Fruit fly (Drosophila melanogaster) whole organism, embryonic: ENCODE measurements around the gene Adsl.

Source experiments
- CG10462 ChIP-seq: fragments of 200-800 bp; sonication (Bioruptor generic); optimal IDR thresholded peaks from 2 replicates; lab custom pipeline; 2016; ENCODE audit warnings: missing biosample characterization, missing genetic modification characterization
- CG12155 ChIP-seq: fragments of 200-800 bp; sonication (Bioruptor generic); optimal IDR thresholded peaks from 3 replicates; lab custom pipeline; 2016; ENCODE audit warnings: missing biosample characterization, missing genetic modification characterization
- CG12299 ChIP-seq: fragments of 200-800 bp; sonication (Bioruptor generic); optimal IDR thresholded peaks from 2 replicates; lab custom pipeline; 2018; ENCODE audit warnings: missing biosample characterization, mild to moderate bottlenecking, missing genetic modification characterization
- CG13775 ChIP-seq: fragments of 200-800 bp; sonication (Bioruptor generic); optimal IDR thresholded peaks from 3 replicates; lab custom pipeline; 2017; ENCODE audit warnings: missing biosample characterization, mild to moderate bottlenecking, missing genetic modification characterization
- CG14667 ChIP-seq: fragments of 200-800 bp; sonication (Bioruptor generic); IDR thresholded peaks from 2 replicates; pipeline ENCODE4 v1.3.6; 2022; ENCODE audit warnings: missing biosample characterization, missing genetic modification characterization
- CG14710 ChIP-seq: fragments of 200-800 bp; sonication (Bioruptor generic); optimal IDR thresholded peaks from 3 replicates; lab custom pipeline; 2019; ENCODE audit warnings: missing biosample characterization, mild to moderate bottlenecking, missing genetic modification characterization, moderate library complexity
- CG14860 ChIP-seq: fragments of 200-800 bp; sonication (Bioruptor generic); IDR thresholded peaks from 3 replicates; pipeline ENCODE4 v1.3.6; 2022; ENCODE audit warnings: missing biosample characterization, missing genetic modification characterization; ENCODE audit not compliant: partially characterized antibody
- CG16813 ChIP-seq: fragments of 200-800 bp; sonication (Bioruptor generic); IDR thresholded peaks from 3 replicates; pipeline ENCODE4 v1.3.6; 2022; ENCODE audit warnings: missing biosample characterization, missing genetic modification characterization; ENCODE audit not compliant: partially characterized antibody
- CG17186 ChIP-seq: fragments of 200-800 bp; sonication (Bioruptor generic); optimal IDR thresholded peaks from 3 replicates; lab custom pipeline; 2017; ENCODE audit warnings: missing biosample characterization, missing genetic modification reagents, missing genetic modification characterization
- CG31441 ChIP-seq: fragments of 200-800 bp; sonication (Bioruptor generic); IDR thresholded peaks from 2 replicates; pipeline ENCODE4 v1.3.6; 2022; ENCODE audit warnings: missing biosample characterization, missing genetic modification characterization
- CG34376 ChIP-seq: fragments of 200-800 bp; sonication (Bioruptor generic); optimal IDR thresholded peaks from 2 replicates; lab custom pipeline; 2018; ENCODE audit warnings: missing biosample characterization, mild to moderate bottlenecking, missing genetic modification characterization
- CG43689 ChIP-seq: fragments of 200-800 bp; sonication (Bioruptor generic); IDR thresholded peaks from 2 replicates; pipeline ENCODE4 v1.3.6; 2022; ENCODE audit warnings: missing biosample characterization, missing genetic modification characterization
- CG4820 ChIP-seq: fragments of 200-800 bp; sonication (Bioruptor generic); optimal IDR thresholded peaks from 3 replicates; lab custom pipeline; 2016; ENCODE audit warnings: missing biosample characterization, missing genetic modification characterization
- CG6765 ChIP-seq: fragments of 200-800 bp; sonication (Bioruptor generic); optimal IDR thresholded peaks from 3 replicates; lab custom pipeline; 2017; ENCODE audit warnings: missing biosample characterization, mild to moderate bottlenecking, missing genetic modification characterization
- CG7839 ChIP-seq: fragments of 200-800 bp; sonication (Bioruptor generic); optimal IDR thresholded peaks from 3 replicates; lab custom pipeline; 2018; ENCODE audit warnings: missing biosample characterization, mild to moderate bottlenecking, missing genetic modification characterization, moderate library complexity
- CG8944 ChIP-seq: fragments of 200-800 bp; sonication (Bioruptor generic); optimal IDR thresholded peaks from 3 replicates; lab custom pipeline; 2016; ENCODE audit warnings: missing biosample characterization, missing genetic modification characterization
- CkIIα-i1 ChIP-seq: fragments of 200-800 bp; sonication (Bioruptor generic); IDR thresholded peaks from 2 replicates; pipeline ENCODE4 v1.3.6; 2022; ENCODE audit warnings: missing biosample characterization, missing genetic modification characterization
- Fer2 ChIP-seq: fragments of 200-800 bp; sonication (Bioruptor generic); optimal IDR thresholded peaks from 2 replicates; lab custom pipeline; 2018; ENCODE audit warnings: missing biosample characterization, mild to moderate bottlenecking, missing genetic modification characterization, moderate library complexity
- GATAe ChIP-seq: fragments of 200-800 bp; sonication (Bioruptor generic); conservative IDR thresholded peaks from 2 replicates; pipeline ENCODE4 v1.3.6; 2022; ENCODE audit warnings: missing biosample characterization, missing genetic modification characterization
- HLH3B ChIP-seq: fragments of 200-800 bp; sonication (Bioruptor generic); IDR thresholded peaks from 2 replicates; pipeline ENCODE4 v1.3.6; 2022; ENCODE audit warnings: missing biosample characterization, missing genetic modification characterization
- Hmr ChIP-seq: fragments of 200-800 bp; sonication (Bioruptor generic); optimal IDR thresholded peaks from 3 replicates; lab custom pipeline; 2017; ENCODE audit warnings: mild to moderate bottlenecking, missing biosample characterization, missing genetic modification reagents, missing genetic modification characterization
- Myb ChIP-seq: fragments of 200-800 bp; sonication (Bioruptor generic); optimal IDR thresholded peaks from 2 replicates; lab custom pipeline; 2016; ENCODE audit warnings: missing biosample characterization, missing genetic modification characterization
- NK7.1 ChIP-seq: fragments of 200-800 bp; sonication (Bioruptor generic); optimal IDR thresholded peaks from 3 replicates; lab custom pipeline; 2016; ENCODE audit warnings: missing biosample characterization, missing genetic modification characterization
- Opbp ChIP-seq: fragments of 200-800 bp; sonication (Bioruptor generic); IDR thresholded peaks from 3 replicates; pipeline ENCODE4 v1.3.6; 2022; ENCODE audit warnings: missing biosample characterization, missing genetic modification characterization; ENCODE audit not compliant: partially characterized antibody
- Ptx1 ChIP-seq: fragments of 200-800 bp; sonication (Bioruptor generic); IDR thresholded peaks from 2 replicates; pipeline ENCODE4 v1.3.6; 2022; ENCODE audit warnings: missing biosample characterization, missing genetic modification characterization
- Trl ChIP-seq, 3 experiments: fragments of >200 bp in 2 of 3; fragments of 200-800 bp in 1 of 3; sonication (Bioruptor generic) in 1 of 3; optimal IDR thresholded peaks; 2 replicates in 1 of 3; 3 replicates in 2 of 3; lab custom pipeline; 2016 to 2017; ENCODE audit warnings: missing biosample characterization in 1 of 3, missing genetic modification characterization in 1 of 3
- YL-1 ChIP-seq: fragments of 200-800 bp; sonication (Bioruptor generic); optimal IDR thresholded peaks from 3 replicates; lab custom pipeline; 2017; ENCODE audit warnings: missing biosample characterization, mild to moderate bottlenecking, missing genetic modification characterization
- ap ChIP-seq: fragments of 200-800 bp; sonication (Bioruptor generic); IDR thresholded peaks from 2 replicates; pipeline ENCODE4 v1.3.6; 2022; ENCODE audit warnings: missing biosample characterization, missing genetic modification characterization
- bbx ChIP-seq: fragments of 200-800 bp; sonication (Bioruptor generic); IDR thresholded peaks from 2 replicates; pipeline ENCODE4 v1.3.6; 2022; ENCODE audit warnings: missing biosample characterization, missing genetic modification characterization; ENCODE audit not compliant: partially characterized antibody
- cg ChIP-seq: fragments of 200-800 bp; sonication (Bioruptor generic); optimal IDR thresholded peaks from 3 replicates; lab custom pipeline; 2019; ENCODE audit warnings: missing biosample characterization, mild to moderate bottlenecking, missing genetic modification characterization, moderate library complexity
- chm ChIP-seq: fragments of 200-800 bp; sonication (Bioruptor generic); IDR thresholded peaks from 2 replicates; pipeline ENCODE4 v1.3.6; 2022; ENCODE audit warnings: missing biosample characterization, missing genetic modification characterization
- dmrt11E ChIP-seq: fragments of 200-800 bp; sonication (Bioruptor generic); optimal IDR thresholded peaks from 3 replicates; lab custom pipeline; 2018; ENCODE audit warnings: missing biosample characterization, mild to moderate bottlenecking, missing genetic modification characterization, moderate library complexity
- dysf ChIP-seq: fragments of 200-800 bp; sonication (Bioruptor generic); IDR thresholded peaks from 3 replicates; pipeline ENCODE4 v1.3.6; 2022; ENCODE audit warnings: missing biosample characterization, missing genetic modification characterization
- fd64A ChIP-seq: fragments of 200-800 bp; sonication (Bioruptor generic); optimal IDR thresholded peaks from 3 replicates; lab custom pipeline; 2018; ENCODE audit warnings: missing biosample characterization, mild to moderate bottlenecking, missing genetic modification characterization
- kay ChIP-seq: fragments of 200-800 bp; sonication (Bioruptor generic); optimal IDR thresholded peaks from 2 replicates; lab custom pipeline; 2016; ENCODE audit warnings: missing biosample characterization, missing genetic modification characterization
- lmd ChIP-seq: fragments of 200-800 bp; sonication (Bioruptor generic); IDR thresholded peaks from 2 replicates; pipeline ENCODE4 v1.3.6; 2022; ENCODE audit warnings: missing biosample characterization, missing genetic modification characterization
- mld ChIP-seq: fragments of 200-800 bp; sonication (Bioruptor generic); IDR thresholded peaks from 3 replicates; pipeline ENCODE4 v1.3.6; 2022; ENCODE audit warnings: missing biosample characterization, missing genetic modification characterization; ENCODE audit not compliant: partially characterized antibody
- pan ChIP-seq, 4 experiments: fragments of >200 bp in 3 of 4; fragments of 200-800 bp in 1 of 4; sonication (Bioruptor generic) in 1 of 4; optimal IDR thresholded peaks in 3 of 4; IDR thresholded peaks in 1 of 4; 2 replicates each; pipeline versions ENCODE4 v1.3.6 to Lab custom; 2017 to 2022; ENCODE audit warnings: missing biosample characterization in 2 of 4, missing genetic modification characterization in 2 of 4, mixed read lengths in 1 of 4
- pho ChIP-seq: fragments of 200-800 bp; sonication (Bioruptor generic); optimal IDR thresholded peaks from 2 replicates; lab custom pipeline; 2016; ENCODE audit warnings: missing biosample characterization, missing genetic modification characterization
- pnt ChIP-seq: fragments of 200-800 bp; sonication (Bioruptor generic); optimal IDR thresholded peaks from 3 replicates; lab custom pipeline; 2016; ENCODE audit warnings: missing biosample characterization, missing genetic modification characterization
- psq ChIP-seq: fragments of 200-800 bp; sonication (Bioruptor generic); optimal IDR thresholded peaks from 2 replicates; lab custom pipeline; 2017; ENCODE audit warnings: missing biosample characterization, missing genetic modification characterization
- repo ChIP-seq: fragments of 200-800 bp; sonication (Bioruptor generic); optimal IDR thresholded peaks from 2 replicates; lab custom pipeline; 2016; ENCODE audit warnings: missing biosample characterization, missing genetic modification characterization
- row ChIP-seq: fragments of 200-800 bp; sonication (Bioruptor generic); IDR thresholded peaks from 3 replicates; pipeline ENCODE4 v1.3.6; 2022; ENCODE audit warnings: missing biosample characterization, missing genetic modification characterization
- sisA ChIP-seq: fragments of 200-800 bp; sonication (Bioruptor generic); IDR thresholded peaks from 2 replicates; pipeline ENCODE4 v1.3.6; 2022; ENCODE audit warnings: missing biosample characterization, missing genetic modification characterization
- sna ChIP-seq: fragments of 200-800 bp; sonication (Bioruptor generic); IDR thresholded peaks from 2 replicates; pipeline ENCODE4 v1.3.6; 2022; ENCODE audit warnings: missing biosample characterization, missing genetic modification characterization; ENCODE audit not compliant: partially characterized antibody
- sqz ChIP-seq: fragments of 200-800 bp; sonication (Bioruptor generic); optimal IDR thresholded peaks from 3 replicates; lab custom pipeline; 2018; ENCODE audit warnings: missing biosample characterization, mild to moderate bottlenecking, missing genetic modification characterization
- tap ChIP-seq: fragments of 200-800 bp; optimal IDR thresholded peaks from 3 replicates; lab custom pipeline; 2019; ENCODE audit warnings: missing biosample characterization, mild to moderate bottlenecking, missing genetic modification characterization, moderate library complexity
- tgo ChIP-seq: fragments of 200-800 bp; sonication (Bioruptor generic); IDR thresholded peaks from 3 replicates; pipeline ENCODE4 v1.3.6; 2022; ENCODE audit warnings: missing biosample characterization, missing genetic modification characterization
- tna ChIP-seq: fragments of 200-800 bp; sonication (Bioruptor generic); IDR thresholded peaks from 2 replicates; pipeline ENCODE4 v1.3.6; 2022; ENCODE audit warnings: missing biosample characterization, missing genetic modification characterization; ENCODE audit not compliant: partially characterized antibody
- trh ChIP-seq: fragments of 200-800 bp; sonication (Bioruptor generic); optimal IDR thresholded peaks from 2 replicates; lab custom pipeline; 2016; ENCODE audit warnings: missing biosample characterization, missing genetic modification characterization
- vvl ChIP-seq: fragments of 200-800 bp; sonication (Bioruptor generic); IDR thresholded peaks from 2 replicates; pipeline ENCODE4 v1.3.6; 2022; ENCODE audit warnings: missing biosample characterization, missing genetic modification characterization

The Adsl gene

DNA sequence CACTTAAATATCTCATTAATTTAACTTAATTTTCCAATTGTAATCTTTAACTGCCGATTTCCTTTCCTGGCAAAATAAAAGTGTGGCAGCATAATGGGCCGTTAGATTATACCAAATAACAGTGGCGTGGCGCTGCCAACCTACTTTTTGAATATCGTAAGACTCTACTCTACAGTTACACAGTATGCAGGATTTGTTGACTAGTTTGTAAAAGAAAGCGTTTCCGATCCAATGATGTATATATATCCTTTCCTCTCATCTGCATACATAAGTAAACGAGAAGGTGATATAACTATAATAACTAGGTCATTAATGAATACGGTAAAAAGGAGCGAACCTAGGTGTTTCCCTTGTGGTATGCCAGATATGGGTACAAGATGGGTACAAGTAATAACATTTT lies 29.1 kb downstream of the Adsl start, which contains the start of gene EMC2B (continued):
- no peak for TF ChIP-seq CG34376 (GFP tag; lab: Kevin White, UChicago)
- TF ChIP-seq CG17186 (GFP tag; lab: Kevin White, UChicago), result no peak
- TF ChIP-seq CG12299 (tag; lab: Kevin White, UChicago), result no peak
- no peak for TF ChIP-seq CG43689 (GFP tag; lab: Robert Waterston, UW)
- TF ChIP-seq sisA (GFP tag; lab: Robert Waterston, UW), result no peak
- TF ChIP-seq Ptx1 (GFP tag; lab: Robert Waterston, UW), result no peak
- no peak for TF ChIP-seq lmd (GFP tag; lab: Robert Waterston, UW)
- TF ChIP-seq Myb (GFP tag; lab: Kevin White, UChicago), result peak; percentile 77
- no peak for TF ChIP-seq CG14860 (GFP tag; lab: Robert Waterston, UW)
- TF ChIP-seq tna (GFP tag; lab: Robert Waterston, UW), result no peak
- TF ChIP-seq vvl (GFP tag; lab: Robert Waterston, UW), result no peak
- TF ChIP-seq CG6765 (GFP tag; lab: Kevin White, UChicago), result no peak
- no peak for TF ChIP-seq HLH3B (GFP tag; lab: Robert Waterston, UW)
- peak; percentile 64 for TF ChIP-seq pnt
- TF ChIP-seq pan (optimal IDR thresholded peaks at IDR 0.05; lab: Kevin White, UChicago), result no peak
- TF ChIP-seq pan (GFP tag; optimal IDR thresholded peaks at IDR 0.05 in 1 of 2, IDR thresholded peaks at IDR 0.05 in 1 of 2), result no peak
- TF ChIP-seq CG12155 (GFP tag; lab: Kevin White, UChicago), result peak; percentile 39
- no peak for TF ChIP-seq CG4820 (GFP tag; lab: Kevin White, UChicago)
- TF ChIP-seq chm (GFP tag; lab: Robert Waterston, UW), result no peak
- TF ChIP-seq cg (GFP tag; lab: Kevin White, UChicago), result no peak
- no peak for TF ChIP-seq mld (GFP tag; lab: Robert Waterston, UW)
- TF ChIP-seq tap (tag; lab: Kevin White, UChicago), result no peak
- TF ChIP-seq sqz (GFP tag; lab: Kevin White, UChicago), result no peak
- TF ChIP-seq row (GFP tag; lab: Robert Waterston, UW), result no peak
- TF ChIP-seq fd64A (GFP tag; lab: Kevin White, UChicago), result no peak
- TF ChIP-seq psq (GFP tag; lab: Kevin White, UChicago), result no peak
- TF ChIP-seq repo (GFP tag; lab: Kevin White, UChicago), result no peak
- no peak for TF ChIP-seq Trl (optimal IDR thresholded peaks at IDR 0.05; lab: Kevin White, UChicago)
- TF ChIP-seq Trl (GFP tag; optimal IDR thresholded peaks at IDR 0.05; lab: Kevin White, UChicago), result peak; percentile 42
- no peak for TF ChIP-seq Opbp (GFP tag; lab: Robert Waterston, UW)
- TF ChIP-seq dmrt11E (tag; lab: Kevin White, UChicago), result peak; percentile 29
- TF ChIP-seq trh (GFP tag; lab: Kevin White, UChicago), result no peak
- TF ChIP-seq ap, result no peak
- TF ChIP-seq CG16813 (GFP tag; lab: Robert Waterston, UW), result no peak
- TF ChIP-seq sna, result no peak
- no peak for TF ChIP-seq pho (GFP tag; lab: Kevin White, UChicago)
- TF ChIP-seq CG13775 (GFP tag; lab: Kevin White, UChicago), result peak; percentile 37
- no peak for TF ChIP-seq tgo (GFP tag; lab: Robert Waterston, UW)
- peak; percentile 42 for TF ChIP-seq NK7.1 (GFP tag; lab: Kevin White, UChicago)
- no peak for TF ChIP-seq dysf (GFP tag; lab: Robert Waterston, UW)
- peak; percentile 1 for TF ChIP-seq CG8944 (GFP tag; lab: Kevin White, UChicago)
- TF ChIP-seq CG10462 (GFP tag; lab: Kevin White, UChicago), result no peak
- TF ChIP-seq Fer2 (tag; lab: Kevin White, UChicago), result no peak
- peak; percentile 40 for TF ChIP-seq CG14710 (tag; lab: Kevin White, UChicago)
- no peak for TF ChIP-seq GATAe
- TF ChIP-seq CG14667 (GFP tag; lab: Robert Waterston, UW), result no peak
- TF ChIP-seq CG7839 (tag; lab: Kevin White, UChicago), result peak; percentile 59
- TF ChIP-seq kay (GFP tag; lab: Kevin White, UChicago), result no peak
- TF ChIP-seq CG31441 (GFP tag; lab: Robert Waterston, UW), result no peak
- peak; percentile 49 for TF ChIP-seq Hmr (GFP tag; lab: Kevin White, UChicago)
- no peak for TF ChIP-seq CkIIα-i1 (GFP tag; lab: Robert Waterston, UW)
- TF ChIP-seq bbx (GFP tag; lab: Robert Waterston, UW), result no peak
- peak; percentile 32 for TF ChIP-seq YL-1 (GFP tag; lab: Kevin White, UChicago)
